Fruit fly (Drosophila melanogaster) whole organism, embryonic: Measurements from ENCODE around the gene Eig71Ei.
A peak's percentile ranks its signal among the peaks of the same experiment; 100 is the strongest.

Experiments used
- Aef1 ChIP-seq: fragments of 200-800 bp; sonication (Bioruptor generic); IDR thresholded peaks from 3 replicates; pipeline ENCODE4 v1.3.6; 2022; ENCODE audit warnings: missing biosample characterization, missing genetic modification characterization
- Awh ChIP-seq: fragments of 200-800 bp; sonication (Bioruptor generic); IDR thresholded peaks from 2 replicates; pipeline ENCODE4, ENCODE4 v1.3.6; 2022; ENCODE audit warnings: missing biosample characterization, missing genetic modification characterization
- CG12769 ChIP-seq: fragments of 200-800 bp; sonication (Bioruptor generic); optimal IDR thresholded peaks from 2 replicates; lab custom pipeline; 2019; ENCODE audit warnings: missing biosample characterization, mild to moderate bottlenecking, missing genetic modification characterization, moderate library complexity
- CG16815 ChIP-seq: fragments of 200-800 bp; sonication (Bioruptor generic); optimal IDR thresholded peaks from 3 replicates; lab custom pipeline; 2017; ENCODE audit warnings: missing biosample characterization, mild to moderate bottlenecking, missing genetic modification characterization
- CG17385 ChIP-seq: fragments of 200-800 bp; sonication (Bioruptor generic); optimal IDR thresholded peaks from 3 replicates; lab custom pipeline; 2018; ENCODE audit warnings: missing biosample characterization, mild to moderate bottlenecking, missing genetic modification characterization
- CG18764 ChIP-seq: fragments of 200-800 bp; sonication (Bioruptor generic); optimal IDR thresholded peaks from 3 replicates; lab custom pipeline; 2016; ENCODE audit warnings: missing biosample characterization, missing genetic modification characterization
- CG2199 ChIP-seq: fragments of 200-800 bp; sonication (Bioruptor generic); IDR thresholded peaks from 3 replicates; pipeline ENCODE4 v1.3.6; 2022; ENCODE audit warnings: missing biosample characterization, missing genetic modification characterization
- CG2889 ChIP-seq: fragments of 200-800 bp; sonication (Bioruptor generic); IDR thresholded peaks from 3 replicates; pipeline ENCODE4 v1.3.6; 2022; ENCODE audit warnings: missing biosample characterization, missing genetic modification characterization
- CG30431 ChIP-seq: fragments of 200-800 bp; sonication (Bioruptor generic); optimal IDR thresholded peaks from 2 replicates; lab custom pipeline; 2017; ENCODE audit warnings: missing biosample characterization, missing genetic modification characterization
- CG31441 ChIP-seq: fragments of 200-800 bp; sonication (Bioruptor generic); IDR thresholded peaks from 2 replicates; pipeline ENCODE4 v1.3.6; 2022; ENCODE audit warnings: missing biosample characterization, missing genetic modification characterization
- CG3407 ChIP-seq: fragments of 200-800 bp; sonication (Bioruptor generic); optimal IDR thresholded peaks from 2 replicates; lab custom pipeline; 2018; ENCODE audit warnings: missing biosample characterization, mild to moderate bottlenecking, missing genetic modification characterization
- CG4328 ChIP-seq: fragments of 200-800 bp; sonication (Bioruptor generic); optimal IDR thresholded peaks from 3 replicates; lab custom pipeline; 2017; ENCODE audit warnings: missing biosample characterization, missing genetic modification reagents, missing genetic modification characterization
- CG6175 ChIP-seq: fragments of 200-800 bp; sonication (Bioruptor generic); IDR thresholded peaks from 3 replicates; pipeline ENCODE4 v1.3.6; 2022; ENCODE audit warnings: missing biosample characterization, missing genetic modification characterization
- CG6683 ChIP-seq: fragments of 200-800 bp; sonication (Bioruptor generic); optimal IDR thresholded peaks from 2 replicates; lab custom pipeline; 2017; ENCODE audit warnings: missing biosample characterization, mild to moderate bottlenecking, missing genetic modification characterization, missing genetic modification reagents
- CG7745 ChIP-seq: fragments of 200-800 bp; sonication (Bioruptor generic); optimal IDR thresholded peaks from 2 replicates; lab custom pipeline; 2018; ENCODE audit warnings: missing biosample characterization, mild to moderate bottlenecking, missing genetic modification characterization, moderate library complexity
- CG8765 ChIP-seq: fragments of 200-800 bp; sonication (Bioruptor generic); IDR thresholded peaks from 2 replicates; pipeline ENCODE4 v1.3.6; 2022; ENCODE audit warnings: missing biosample characterization, missing genetic modification characterization
- CG9215 ChIP-seq: fragments of 200-800 bp; sonication (Bioruptor generic); IDR thresholded peaks from 2 replicates; pipeline ENCODE4 v1.3.6; 2022; ENCODE audit warnings: missing biosample characterization, missing genetic modification characterization
- D ChIP-seq, 2 experiments: fragments of 200-800 bp in 1 of 2; fragments of >200 bp in 1 of 2; sonication (Bioruptor generic) in 1 of 2; optimal IDR thresholded peaks; 2 replicates in 1 of 2; 3 replicates in 1 of 2; lab custom pipeline; 2017; ENCODE audit warnings: mild to moderate bottlenecking in 1 of 2, missing biosample characterization in 1 of 2, missing genetic modification characterization in 1 of 2, missing genetic modification reagents in 1 of 2
- D19A ChIP-seq: fragments of 200-800 bp; optimal IDR thresholded peaks from 3 replicates; lab custom pipeline; 2019; ENCODE audit warnings: missing biosample characterization, mild to moderate bottlenecking, missing genetic modification characterization, moderate library complexity
- Fer2 ChIP-seq: fragments of 200-800 bp; sonication (Bioruptor generic); optimal IDR thresholded peaks from 2 replicates; lab custom pipeline; 2018; ENCODE audit warnings: missing biosample characterization, mild to moderate bottlenecking, missing genetic modification characterization, moderate library complexity
- Gsc ChIP-seq: fragments of 200-800 bp; sonication (Bioruptor generic); IDR thresholded peaks from 2 replicates; pipeline ENCODE4 v1.3.6; 2022; ENCODE audit warnings: missing biosample characterization, missing genetic modification characterization
- Myb ChIP-seq: fragments of 200-800 bp; sonication (Bioruptor generic); optimal IDR thresholded peaks from 2 replicates; lab custom pipeline; 2016; ENCODE audit warnings: missing biosample characterization, missing genetic modification characterization
- NC2α ChIP-seq: fragments of 200-800 bp; sonication (Bioruptor generic); optimal IDR thresholded peaks from 2 replicates; lab custom pipeline; 2016; ENCODE audit warnings: missing biosample characterization, missing genetic modification characterization
- abd-A ChIP-seq: fragments of 200-800 bp; sonication (Bioruptor generic); optimal IDR thresholded peaks from 3 replicates; lab custom pipeline; 2019; ENCODE audit warnings: missing biosample characterization, mild to moderate bottlenecking, missing genetic modification characterization, moderate library complexity
- cad ChIP-seq: fragments of >200 bp; optimal IDR thresholded peaks from 2 replicates; lab custom pipeline; 2017; ENCODE audit warnings: missing biosample characterization, missing genetic modification characterization
- chinmo ChIP-seq: fragments of 200-800 bp; sonication (Bioruptor generic); IDR thresholded peaks from 4 replicates; pipeline ENCODE4 v1.3.6; 2022; ENCODE audit warnings: missing biosample characterization, missing genetic modification characterization; ENCODE audit not compliant: partially characterized antibody
- ci ChIP-seq: fragments of 200-800 bp; sonication (Bioruptor generic); IDR thresholded peaks from 3 replicates; pipeline ENCODE4 v1.3.6; 2022; ENCODE audit warnings: missing biosample characterization, missing genetic modification characterization
- croc ChIP-seq: fragments of 200-800 bp; sonication (Bioruptor generic); conservative IDR thresholded peaks from 3 replicates; pipeline ENCODE4 v1.3.6; 2022; ENCODE audit warnings: missing biosample characterization, missing genetic modification characterization
- crol ChIP-seq: fragments of 200-800 bp; sonication (Bioruptor generic); IDR thresholded peaks from 2 replicates; pipeline ENCODE4 v1.3.6; 2022; ENCODE audit warnings: missing biosample characterization, missing genetic modification characterization
- fd102C ChIP-seq: fragments of 200-800 bp; sonication (Bioruptor generic); optimal IDR thresholded peaks from 2 replicates; lab custom pipeline; 2018; ENCODE audit warnings: missing biosample characterization, mild to moderate bottlenecking, missing genetic modification characterization, moderate library complexity
- gem ChIP-seq: fragments of 200-800 bp; sonication (Bioruptor generic); optimal IDR thresholded peaks from 2 replicates; lab custom pipeline; 2019; ENCODE audit warnings: missing biosample characterization, mild to moderate bottlenecking, missing genetic modification characterization, moderate library complexity
- ham ChIP-seq: fragments of 200-800 bp; sonication (Bioruptor generic); IDR thresholded peaks from 2 replicates; pipeline ENCODE4 v1.3.6; 2022; ENCODE audit warnings: missing biosample characterization, missing genetic modification characterization
- insv ChIP-seq, 2 experiments: fragments of 200-800 bp; sonication (Bioruptor generic); optimal IDR thresholded peaks; 3 replicates each; lab custom pipeline; 2016 to 2018; ENCODE audit warnings: missing biosample characterization in 2 of 2, missing genetic modification characterization in 2 of 2
- kni ChIP-seq: fragments of 200-800 bp; sonication (Bioruptor generic); optimal IDR thresholded peaks from 3 replicates; lab custom pipeline; 2017; ENCODE audit warnings: mild to moderate bottlenecking, missing biosample characterization, missing genetic modification reagents, missing genetic modification characterization
- lmd ChIP-seq: fragments of 200-800 bp; sonication (Bioruptor generic); IDR thresholded peaks from 2 replicates; pipeline ENCODE4 v1.3.6; 2022; ENCODE audit warnings: missing biosample characterization, missing genetic modification characterization
- oc ChIP-seq: fragments of 200-800 bp; sonication (Bioruptor generic); optimal IDR thresholded peaks from 2 replicates; lab custom pipeline; 2018; ENCODE audit warnings: missing biosample characterization, mild to moderate bottlenecking, missing genetic modification characterization, moderate library complexity
- pnt ChIP-seq: fragments of 200-800 bp; sonication (Bioruptor generic); optimal IDR thresholded peaks from 3 replicates; lab custom pipeline; 2016; ENCODE audit warnings: missing biosample characterization, missing genetic modification characterization
- prd ChIP-seq, 3 experiments: fragments of >200 bp in 2 of 3; fragments of 200-800 bp in 1 of 3; sonication (Bioruptor generic) in 1 of 3; optimal IDR thresholded peaks in 2 of 3; IDR thresholded peaks in 1 of 3; 2 replicates in 2 of 3; 3 replicates in 1 of 3; pipeline versions ENCODE4 v1.3.6 to Lab custom; 2017 to 2022; ENCODE audit warnings: missing biosample characterization in 1 of 3, missing genetic modification characterization in 1 of 3
- repo ChIP-seq: fragments of 200-800 bp; sonication (Bioruptor generic); optimal IDR thresholded peaks from 2 replicates; lab custom pipeline; 2016; ENCODE audit warnings: missing biosample characterization, missing genetic modification characterization
- tin ChIP-seq: fragments of 200-800 bp; sonication (Bioruptor generic); optimal IDR thresholded peaks from 3 replicates; lab custom pipeline; 2016; ENCODE audit warnings: missing biosample characterization, missing genetic modification characterization
- tll ChIP-seq, 2 experiments: fragments of 200-800 bp in 1 of 2; fragments of >200 bp in 1 of 2; sonication (Bioruptor generic) in 1 of 2; optimal IDR thresholded peaks; 2 replicates each; lab custom pipeline; 2017 to 2019; ENCODE audit warnings: missing biosample characterization in 2 of 2, missing genetic modification characterization in 2 of 2, mild to moderate bottlenecking in 1 of 2, moderate library complexity in 1 of 2
- twi ChIP-seq: fragments of 200-800 bp; optimal IDR thresholded peaks from 2 replicates; lab custom pipeline; 2019; ENCODE audit warnings: missing biosample characterization, mild to moderate bottlenecking, missing genetic modification characterization, moderate library complexity
- tx ChIP-seq: fragments of 200-800 bp; sonication (Bioruptor generic); optimal IDR thresholded peaks from 2 replicates; lab custom pipeline; 2016; ENCODE audit warnings: missing biosample characterization, missing genetic modification characterization
- vnd ChIP-seq: fragments of 200-800 bp; sonication (Bioruptor generic); IDR thresholded peaks from 3 replicates; pipeline ENCODE4 v1.3.6; 2022; ENCODE audit warnings: missing biosample characterization, missing genetic modification characterization; ENCODE audit not compliant: partially characterized antibody
- vvl ChIP-seq: fragments of 200-800 bp; sonication (Bioruptor generic); IDR thresholded peaks from 2 replicates; pipeline ENCODE4 v1.3.6; 2022; ENCODE audit warnings: missing biosample characterization, missing genetic modification characterization
- z ChIP-seq: fragments of 200-800 bp; sonication (Bioruptor generic); IDR thresholded peaks from 3 replicates; pipeline ENCODE4 v1.3.6; 2022; ENCODE audit warnings: missing biosample characterization, missing genetic modification characterization
- zen ChIP-seq: fragments of 200-800 bp; sonication (Bioruptor generic); optimal IDR thresholded peaks from 3 replicates; lab custom pipeline; 2018; ENCODE audit warnings: missing biosample characterization, mild to moderate bottlenecking, missing genetic modification characterization, moderate library complexity

Gene Eig71Ei

DNA sequence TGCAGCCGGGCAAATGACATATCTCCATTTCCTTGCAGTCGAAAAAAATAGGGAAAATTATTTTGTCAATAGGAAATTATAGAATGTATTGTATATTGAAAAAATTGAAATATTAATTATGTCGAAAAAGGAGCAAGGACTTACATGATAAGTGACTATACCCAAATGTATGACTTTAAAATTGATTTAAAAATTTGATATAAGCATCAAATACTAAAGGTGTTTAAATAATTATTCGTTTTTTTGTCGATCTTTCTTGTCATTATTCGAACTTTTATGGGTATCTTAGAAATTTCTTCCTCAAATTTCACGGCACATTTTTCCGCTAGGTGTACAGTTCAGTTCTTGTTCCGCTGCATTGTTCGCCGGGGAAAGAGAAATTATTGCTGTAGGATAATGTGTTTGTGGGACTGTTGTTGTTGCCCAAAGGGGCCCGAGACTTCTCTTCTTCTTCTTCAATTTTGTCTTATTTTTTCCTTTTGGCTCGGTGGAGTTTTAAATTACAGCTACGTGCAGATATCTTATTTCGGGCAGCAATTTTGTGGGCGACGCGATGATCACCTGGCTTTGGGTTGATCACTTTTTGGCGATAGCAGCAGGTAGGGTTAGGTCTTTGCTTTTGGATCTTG, 40.9 kb downstream of the Eig71Ei start (continued):
- TF ChIP-seq CG6683 (no peak), lmd (no peak), CG18764 (GFP tag; lab: Kevin White, UChicago) (no peak), tx (GFP tag; lab: Kevin White, UChicago) (no peak), CG7745 (no peak), Gsc (no peak), CG4328 (GFP tag; lab: Kevin White, UChicago) (no peak), pnt (no peak), ham (GFP tag; lab: Robert Waterston, UW) (no peak), Myb (GFP tag; lab: Kevin White, UChicago) (no peak), fd102C (GFP tag; lab: Kevin White, UChicago) (peak; percentile 77), CG30431 (GFP tag; lab: Kevin White, UChicago) (peak; percentile 60), crol (GFP tag; lab: Robert Waterston, UW) (no peak), CG9215 (no peak)
- TF ChIP-seq, all 482 proteins: peak for 90

DNA sequence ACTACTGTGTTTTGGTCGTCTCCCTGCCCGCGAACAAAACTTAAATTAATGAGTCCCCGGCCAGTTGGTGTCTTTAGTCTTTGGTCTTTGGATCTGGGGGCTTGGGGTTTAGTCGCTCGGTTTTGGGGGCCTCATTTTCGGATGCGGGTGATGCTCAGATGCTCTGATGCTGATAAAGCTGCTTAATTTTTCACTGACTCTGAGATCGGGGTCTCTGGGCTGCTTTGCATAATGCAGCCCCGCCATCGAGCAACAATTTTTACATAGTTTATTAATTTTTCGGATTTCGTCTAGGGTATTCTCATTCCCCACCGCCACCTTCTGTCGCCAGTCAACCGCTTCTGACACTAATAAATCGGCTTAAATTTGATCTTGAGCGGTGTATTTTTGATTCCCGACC, 42.7 kb downstream of the Eig71Ei start:
- TF ChIP-seq kni (GFP tag; lab: Kevin White, UChicago) (peak; percentile 18), CG12769 (peak; percentile 1), NC2α (GFP tag; lab: Kevin White, UChicago) (no peak), crol (GFP tag; lab: Robert Waterston, UW) (peak; percentile 28; the same call in 1 of the 2 replicates), CG16815 (GFP tag; lab: Kevin White, UChicago) (no peak), repo (GFP tag; lab: Kevin White, UChicago) (no peak), gem (tag; lab: Kevin White, UChicago) (no peak), abd-A (peak; percentile 19), vvl (GFP tag; lab: Robert Waterston, UW) (peak; percentile 66), Aef1 (GFP tag; lab: Robert Waterston, UW) (no peak), CG8765 (no peak), CG7745 (peak; percentile 86), tin (no peak), croc (GFP tag; lab: Robert Waterston, UW) (no peak), oc (tag; lab: Kevin White, UChicago) (peak; percentile 94), Fer2 (tag; lab: Kevin White, UChicago) (no peak), chinmo (0 out of 4 replicates have a peak, but pooled peaks have one; percentile 51), z (GFP tag; lab: Robert Waterston, UW) (no peak), CG31441 (GFP tag; lab: Robert Waterston, UW) (no peak), CG3407 (GFP tag; lab: Kevin White, UChicago) (no peak), Awh (GFP tag; lab: Robert Waterston, UW) (peak; percentile 60; the same call in 1 of the 2 replicates), CG2889 (GFP tag; lab: Robert Waterston, UW) (no peak), vnd (no peak)

DNA sequence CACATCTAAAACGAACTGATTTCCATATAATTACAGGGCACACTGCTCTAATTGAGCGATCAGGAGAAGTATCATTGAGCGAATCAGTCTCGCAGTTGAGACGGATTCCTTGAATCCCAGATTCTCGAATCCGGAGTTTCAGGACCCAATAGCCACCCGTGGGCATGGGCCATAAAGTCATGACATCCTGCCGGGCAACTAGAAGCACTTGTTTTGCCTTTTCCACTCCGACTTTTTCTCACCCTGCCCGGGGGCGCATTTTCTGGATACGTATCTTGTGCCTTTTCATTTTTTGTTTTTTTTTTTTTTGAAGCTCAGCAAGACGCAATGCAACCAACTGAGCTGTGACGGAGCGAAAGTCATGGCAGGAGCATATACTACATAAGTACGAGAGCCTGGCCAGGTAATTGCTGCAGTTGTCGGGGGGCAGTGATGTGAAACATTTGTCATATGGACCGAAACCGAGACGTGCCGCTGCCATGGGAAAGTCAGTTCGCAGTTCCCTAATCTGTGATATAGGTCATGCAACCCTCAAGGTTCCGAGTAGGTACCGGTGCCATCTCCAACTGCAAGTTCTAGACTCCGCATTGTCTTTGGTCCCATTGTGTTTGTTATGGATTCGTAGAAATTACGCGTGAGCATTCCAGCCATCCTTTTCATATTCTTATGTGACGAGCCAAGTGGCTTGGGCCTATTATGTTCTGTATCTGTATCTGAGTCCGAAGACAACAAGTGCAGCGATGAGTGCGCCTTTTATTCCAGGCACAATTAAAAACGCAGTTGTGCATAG, 44.0 kb downstream of the Eig71Ei start:
- TF ChIP-seq zen (tag; lab: Kevin White, UChicago) (peak; percentile 88), CG6175 (GFP tag; lab: Robert Waterston, UW) (no peak), D (optimal IDR thresholded peaks at IDR 0.05; lab: Kevin White, UChicago) (peak; percentile 93), D (GFP tag; optimal IDR thresholded peaks at IDR 0.05; lab: Kevin White, UChicago) (no peak), CG17385 (GFP tag; lab: Kevin White, UChicago) (no peak), insv (GFP tag; optimal IDR thresholded peaks at IDR 0.05; lab: Kevin White, UChicago) (peak in 1 of 2 experiments; percentile 14), D19A (tag; lab: Kevin White, UChicago) (peak; percentile 1), prd (optimal IDR thresholded peaks at IDR 0.05; lab: Kevin White, UChicago) (no peak), prd (GFP tag; IDR thresholded peaks at IDR 0.05; lab: Robert Waterston, UW) (peak; percentile 19; the same call in 1 of the 3 replicates), tll (GFP tag; optimal IDR thresholded peaks at IDR 0.05; lab: Kevin White, UChicago) (peak in 1 of 2 experiments; percentile 46), twi (tag; lab: Kevin White, UChicago) (peak; percentile 80), cad (GFP tag; lab: Kevin White, UChicago) (peak; percentile 90), ci (0 out of 3 replicates have a peak, but pooled peaks have one; percentile 23), CG2199 (peak; percentile 17; the same call in 1 of the 3 replicates)
